Fruit fly (Drosophila melanogaster): ENCODE data around the gene Tmtc2.

Gene Tmtc2

DNA sequence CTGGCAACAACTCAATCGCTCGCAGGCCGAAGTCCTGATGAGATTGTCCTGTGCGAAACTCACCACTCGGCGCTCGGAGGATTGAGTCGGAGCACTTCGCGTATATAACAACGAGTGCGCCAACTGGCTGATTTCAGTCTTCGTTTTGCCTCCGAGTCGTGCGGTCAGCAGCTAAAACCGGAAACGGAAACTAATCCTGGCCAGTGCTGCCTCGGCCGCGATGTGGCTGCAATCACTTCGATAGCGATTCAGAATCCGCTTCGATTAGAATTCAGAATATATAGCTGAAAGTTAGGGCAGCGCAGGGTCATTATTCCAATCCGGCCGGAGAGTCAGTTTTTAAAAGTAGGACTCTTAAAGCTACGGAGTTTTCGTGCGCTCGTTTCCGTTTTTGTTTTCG, at the start of gene Tmtc2:
TSS of gene Tmtc2 (plus strand) at position 134 of the 400 bp plus-strand sequence.
- TF ChIP-seq CG5204 (GFP tag; optimal IDR thresholded peaks at IDR 0.05) = no peak
- TF ChIP-seq CG1620 (GFP tag; optimal IDR thresholded peaks at IDR 0.05) = no peak
- TF ChIP-seq tj (GFP tag; optimal IDR thresholded peaks at IDR 0.05) = no peak
- TF ChIP-seq ovo (GFP tag; optimal IDR thresholded peaks at IDR 0.05) = no peak
- TF ChIP-seq cic (GFP tag; optimal IDR thresholded peaks at IDR 0.05) = no peak
- TF ChIP-seq pad (GFP tag; optimal IDR thresholded peaks at IDR 0.05) = no peak
- no peak for TF ChIP-seq cnc (optimal IDR thresholded peaks at IDR 0.05)
- TF ChIP-seq Mnt (GFP tag; optimal IDR thresholded peaks at IDR 0.05) = no peak
- TF ChIP-seq CG33017 (tag; optimal IDR thresholded peaks at IDR 0.05) = no peak
- TF ChIP-seq kay (GFP tag; ENCODE audit: borderline replicate concordance) = no peak
- TF ChIP-seq Clk (GFP tag; optimal IDR thresholded peaks at IDR 0.05) = no peak
- TF ChIP-seq CG14711 (tag; optimal IDR thresholded peaks at IDR 0.05) = no peak

DNA sequence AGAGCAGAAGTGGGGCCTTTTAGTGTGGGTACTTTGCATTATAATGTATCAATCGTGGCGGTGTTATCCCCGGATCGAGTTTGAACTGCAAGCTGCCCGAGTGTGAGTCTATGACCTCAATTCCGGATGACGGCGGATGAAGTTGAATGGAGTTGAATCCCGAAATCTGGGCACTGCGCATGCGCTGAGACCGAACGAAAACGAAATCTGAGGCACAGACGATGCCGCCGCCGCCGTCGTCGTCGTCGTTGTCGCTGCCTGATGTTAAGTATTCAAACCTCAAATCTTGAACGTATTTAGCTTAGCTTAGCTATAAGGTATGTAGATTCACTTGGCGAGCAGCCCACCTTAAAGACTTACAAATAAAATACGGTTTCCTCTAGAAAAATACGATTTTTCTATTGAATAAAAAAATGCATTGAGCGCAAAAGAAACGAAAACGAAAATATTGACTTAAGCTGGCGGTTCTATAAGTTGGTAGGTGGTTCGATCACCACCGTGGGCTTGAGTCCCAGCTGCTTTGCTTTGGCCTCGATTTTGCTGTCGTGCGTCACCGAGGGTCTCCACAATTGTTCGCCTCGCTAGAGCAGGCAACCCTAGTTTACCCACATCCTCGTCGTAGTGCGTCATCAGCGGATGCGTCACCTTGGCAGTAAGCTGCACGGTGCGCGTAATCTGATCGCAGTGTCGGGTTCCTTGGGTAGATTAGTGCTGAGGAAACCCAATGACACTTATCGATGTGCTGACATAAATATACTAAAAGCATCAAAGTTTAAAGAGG, 48.7 kb upstream of the Tmtc2 start:
- peak; percentile 34 for TF ChIP-seq kay (GFP tag; ENCODE audit: borderline replicate concordance)
- no peak for TF ChIP-seq pad (GFP tag; optimal IDR thresholded peaks at IDR 0.05)
- peak; percentile 88 for TF ChIP-seq tj (GFP tag; optimal IDR thresholded peaks at IDR 0.05)
- TF ChIP-seq CG7101 (tag; optimal IDR thresholded peaks at IDR 0.05) = no peak
- TF ChIP-seq ovo (GFP tag; optimal IDR thresholded peaks at IDR 0.05) = no peak
- TF ChIP-seq CG1620 (GFP tag; optimal IDR thresholded peaks at IDR 0.05) = no peak
- no peak for TF ChIP-seq cnc (optimal IDR thresholded peaks at IDR 0.05)
- peak; percentile 9 for TF ChIP-seq CG11617 (GFP tag; optimal IDR thresholded peaks at IDR 0.05)
- no peak for TF ChIP-seq CG7045 (GFP tag; optimal IDR thresholded peaks at IDR 0.05)
- peak; percentile 17 for TF ChIP-seq toe (GFP tag; optimal IDR thresholded peaks at IDR 0.05)
- TF ChIP-seq Mnt (GFP tag; optimal IDR thresholded peaks at IDR 0.05) = no peak
- no peak for TF ChIP-seq CG5204 (GFP tag; optimal IDR thresholded peaks at IDR 0.05)
- TF ChIP-seq Clk (GFP tag; optimal IDR thresholded peaks at IDR 0.05) = no peak
- TF ChIP-seq CG14711 (tag; optimal IDR thresholded peaks at IDR 0.05) = peak; percentile 75
- TF ChIP-seq Hr96 (GFP tag; optimal IDR thresholded peaks at IDR 0.05) = no peak

DNA sequence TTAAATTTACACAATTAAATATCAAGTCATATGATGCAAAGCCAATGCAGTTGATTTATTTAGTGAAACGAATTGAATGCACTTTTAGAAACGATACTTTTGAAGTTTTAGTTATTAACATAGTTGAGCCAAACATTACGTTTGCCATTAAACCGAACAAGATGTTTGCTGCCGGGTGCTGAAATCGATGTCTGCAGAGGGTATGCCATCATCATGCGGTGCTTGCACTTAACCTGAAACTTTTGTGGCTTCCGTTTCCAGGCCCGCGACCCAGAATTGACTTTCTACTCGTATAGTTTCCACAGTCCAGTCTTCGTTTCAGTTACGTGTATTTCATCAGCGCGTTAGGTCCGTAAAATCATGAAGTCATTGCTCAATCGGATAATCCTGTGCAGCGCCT, 45.6 kb upstream of the Tmtc2 start, which contains the start of gene ninaA:
TSS of gene ninaA (plus strand) at position 301 of the 400 bp plus-strand sequence.
- TF ChIP-seq kay (GFP tag; ENCODE audit: borderline replicate concordance) = no peak
- no peak for TF ChIP-seq ovo (GFP tag; optimal IDR thresholded peaks at IDR 0.05)
- TF ChIP-seq tj (GFP tag; optimal IDR thresholded peaks at IDR 0.05) = no peak
- TF ChIP-seq cic (GFP tag; optimal IDR thresholded peaks at IDR 0.05) = no peak
- TF ChIP-seq CG1620 (GFP tag; optimal IDR thresholded peaks at IDR 0.05) = no peak
- no peak for TF ChIP-seq Hr96 (GFP tag; optimal IDR thresholded peaks at IDR 0.05)
- TF ChIP-seq CG7101 (tag; optimal IDR thresholded peaks at IDR 0.05) = no peak
- no peak for TF ChIP-seq CG11617 (GFP tag; optimal IDR thresholded peaks at IDR 0.05)

DNA sequence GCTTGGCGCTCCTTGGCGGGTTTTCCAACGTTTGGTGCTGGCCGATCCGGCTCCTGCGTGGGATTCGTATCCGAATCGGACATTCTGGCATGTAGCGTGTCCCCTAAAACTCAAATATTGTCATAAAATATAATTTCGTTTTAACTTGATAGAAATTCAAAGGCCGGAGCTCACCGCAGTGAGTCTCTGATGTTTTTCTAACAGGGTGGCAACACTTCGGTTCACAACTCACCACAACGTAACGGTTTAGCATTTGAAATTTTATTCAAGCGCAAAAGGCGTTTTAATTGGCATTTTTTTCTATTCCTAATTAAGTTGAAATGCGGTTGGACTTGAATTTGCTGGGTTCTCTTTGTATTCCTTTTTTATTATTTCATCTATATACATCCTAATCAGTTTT, 37.6 kb upstream of the Tmtc2 start, which contains the start of gene CG15824:
TSS of gene CG15824 (minus strand) at position 172 of the 400 bp plus-strand sequence.
- TF ChIP-seq cnc (optimal IDR thresholded peaks at IDR 0.05) (no peak), CG12768 (GFP tag; optimal IDR thresholded peaks at IDR 0.05) (no peak), CG7045 (GFP tag; optimal IDR thresholded peaks at IDR 0.05) (no peak), tj (GFP tag; optimal IDR thresholded peaks at IDR 0.05) (no peak), CG11617 (GFP tag; optimal IDR thresholded peaks at IDR 0.05) (no peak), CG14711 (tag; optimal IDR thresholded peaks at IDR 0.05) (no peak), CG33017 (tag; optimal IDR thresholded peaks at IDR 0.05) (no peak), cic (GFP tag; optimal IDR thresholded peaks at IDR 0.05) (no peak), CG5204 (GFP tag; optimal IDR thresholded peaks at IDR 0.05) (no peak)

DNA sequence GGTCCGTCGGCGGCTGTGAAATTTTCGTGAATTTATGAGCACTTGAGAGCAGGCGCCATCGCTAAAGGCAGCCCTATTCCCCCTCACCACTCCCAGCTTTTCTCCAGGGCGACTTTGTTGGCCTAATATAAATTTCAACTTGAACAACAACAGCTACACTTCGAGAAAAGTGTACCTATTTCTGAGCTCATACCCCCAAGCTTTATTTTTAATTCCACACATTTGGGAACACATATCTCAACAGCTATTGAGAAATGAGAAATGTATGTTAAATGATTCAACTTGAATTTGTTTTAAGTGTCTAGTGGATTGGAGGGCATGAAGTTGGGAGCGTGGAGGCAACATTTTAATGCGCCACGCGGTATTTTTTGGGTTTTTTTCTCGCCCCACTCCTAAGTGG, 35.9 kb upstream of the Tmtc2 start:
- TF ChIP-seq pad (GFP tag; optimal IDR thresholded peaks at IDR 0.05) = no peak
- no peak for TF ChIP-seq CG1620 (GFP tag; optimal IDR thresholded peaks at IDR 0.05)
- TF ChIP-seq Clk (GFP tag; optimal IDR thresholded peaks at IDR 0.05) = no peak
- TF ChIP-seq CG12768 (GFP tag; optimal IDR thresholded peaks at IDR 0.05) = no peak
- no peak for TF ChIP-seq CG14711 (tag; optimal IDR thresholded peaks at IDR 0.05)
- no peak for TF ChIP-seq toe (GFP tag; optimal IDR thresholded peaks at IDR 0.05)
- no peak for TF ChIP-seq Hr96 (GFP tag; optimal IDR thresholded peaks at IDR 0.05)
- TF ChIP-seq bab1 (GFP tag; optimal IDR thresholded peaks at IDR 0.05) = no peak
- no peak for TF ChIP-seq cnc (optimal IDR thresholded peaks at IDR 0.05)
- TF ChIP-seq CG7045 (GFP tag; optimal IDR thresholded peaks at IDR 0.05) = no peak
- no peak for TF ChIP-seq cic (GFP tag; optimal IDR thresholded peaks at IDR 0.05)

DNA sequence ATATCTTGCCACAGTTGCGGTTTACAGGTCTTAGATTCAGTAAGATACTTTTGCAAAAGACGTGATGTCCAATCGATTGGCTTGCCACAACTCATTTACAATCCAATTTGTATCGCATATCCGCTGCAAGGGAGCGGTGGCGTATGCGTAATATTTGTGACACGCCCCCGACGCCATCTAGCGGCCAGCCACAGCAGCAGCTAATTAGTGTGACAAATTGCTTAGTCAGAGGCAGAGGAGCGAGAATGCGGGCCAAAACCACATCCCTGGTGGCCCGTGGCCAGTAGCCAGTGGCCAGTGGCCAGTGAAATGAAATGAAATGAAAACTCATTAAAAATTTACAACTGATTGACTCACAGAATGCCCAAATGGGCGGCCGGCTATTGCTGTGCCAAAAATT, 34.8 kb upstream of the Tmtc2 start:
- TF ChIP-seq cic (GFP tag; optimal IDR thresholded peaks at IDR 0.05) (no peak), CG33017 (tag; optimal IDR thresholded peaks at IDR 0.05) (no peak), Crg-1 (GFP tag; optimal IDR thresholded peaks at IDR 0.05) (no peak), CG12768 (GFP tag; optimal IDR thresholded peaks at IDR 0.05) (no peak), ovo (GFP tag; optimal IDR thresholded peaks at IDR 0.05) (no peak), CG11617 (GFP tag; optimal IDR thresholded peaks at IDR 0.05) (no peak), CG5204 (GFP tag; optimal IDR thresholded peaks at IDR 0.05) (no peak), CG7101 (tag; optimal IDR thresholded peaks at IDR 0.05) (no peak), CG1620 (GFP tag; optimal IDR thresholded peaks at IDR 0.05) (no peak), Clk (GFP tag; optimal IDR thresholded peaks at IDR 0.05) (no peak), CG14711 (tag; optimal IDR thresholded peaks at IDR 0.05) (no peak), CG7045 (GFP tag; optimal IDR thresholded peaks at IDR 0.05) (no peak), Mnt (GFP tag; optimal IDR thresholded peaks at IDR 0.05) (no peak), Hr96 (GFP tag; optimal IDR thresholded peaks at IDR 0.05) (no peak), cnc (optimal IDR thresholded peaks at IDR 0.05) (no peak), kay (GFP tag; ENCODE audit: borderline replicate concordance) (no peak), toe (GFP tag; optimal IDR thresholded peaks at IDR 0.05) (no peak), bab1 (GFP tag; optimal IDR thresholded peaks at IDR 0.05) (no peak)

All from whole organism, adult.